Fruit fly (Drosophila melanogaster) whole organism, pupa: ENCODE results near the gene CG13023.

Experiments
- CG10348 ChIP-seq: fragments of 200-800 bp; sonication (Bioruptor generic); IDR thresholded peaks from 2 replicates; pipeline ENCODE4 v1.3.6; 2022; ENCODE audit warnings: missing biosample characterization, missing genetic modification characterization
- CG12605 ChIP-seq: fragments of 200-800 bp; sonication (Bioruptor generic); IDR thresholded peaks from 2 replicates; pipeline ENCODE4 v1.3.6; 2022; ENCODE audit warnings: missing biosample characterization, missing genetic modification characterization
- CG13204 ChIP-seq: fragments of 200-800 bp; sonication (Bioruptor generic); optimal IDR thresholded peaks from 2 replicates; lab custom pipeline; 2018; ENCODE audit warnings: missing biosample characterization, mild to moderate bottlenecking, missing genetic modification characterization, moderate library complexity
- CG14655 ChIP-seq: fragments of 200-800 bp; sonication (Bioruptor generic); optimal IDR thresholded peaks from 3 replicates; lab custom pipeline; 2017; ENCODE audit warnings: mild to moderate bottlenecking, missing biosample characterization, missing genetic modification reagents, missing genetic modification characterization
- CG15710 ChIP-seq: fragments of 200-800 bp; sonication (Bioruptor generic); optimal IDR thresholded peaks from 2 replicates; lab custom pipeline; 2018; ENCODE audit warnings: missing biosample characterization, mild to moderate bottlenecking, missing genetic modification characterization, moderate library complexity
- CG17806 ChIP-seq: fragments of 200-800 bp; sonication (Bioruptor generic); optimal IDR thresholded peaks from 2 replicates; lab custom pipeline; 2018; ENCODE audit warnings: missing biosample characterization, mild to moderate bottlenecking, missing genetic modification characterization, moderate library complexity
- CG32121 ChIP-seq: fragments of 200-800 bp; sonication (Bioruptor generic); IDR thresholded peaks from 2 replicates; pipeline ENCODE4 v1.3.6; 2022; ENCODE audit warnings: missing biosample characterization, missing genetic modification characterization
- CG34367 ChIP-seq: fragments of 200-800 bp; sonication (Bioruptor generic); optimal IDR thresholded peaks from 2 replicates; lab custom pipeline; 2018; ENCODE audit warnings: missing biosample characterization, mild to moderate bottlenecking, missing genetic modification characterization
- CG4496 ChIP-seq: fragments of 200-800 bp; sonication (Bioruptor generic); IDR thresholded peaks from 3 replicates; pipeline ENCODE4 v1.3.6; 2022; ENCODE audit warnings: missing biosample characterization, missing genetic modification characterization
- CG8159 ChIP-seq: fragments of 200-800 bp; sonication (Bioruptor generic); optimal IDR thresholded peaks from 3 replicates; lab custom pipeline; 2018; ENCODE audit warnings: missing biosample characterization, mild to moderate bottlenecking, missing genetic modification characterization, moderate library complexity
- CG8301 ChIP-seq: fragments of 200-800 bp; sonication (Bioruptor generic); optimal IDR thresholded peaks from 2 replicates; lab custom pipeline; 2018; ENCODE audit warnings: missing biosample characterization, mild to moderate bottlenecking, missing genetic modification characterization
- CG9948 ChIP-seq: fragments of 200-800 bp; sonication (Bioruptor generic); optimal IDR thresholded peaks from 2 replicates; lab custom pipeline; 2018; ENCODE audit warnings: missing biosample characterization, mild to moderate bottlenecking, missing genetic modification characterization, moderate library complexity
- D1 ChIP-seq: fragments of 200-800 bp; sonication (Bioruptor generic); optimal IDR thresholded peaks from 2 replicates; lab custom pipeline; 2018; ENCODE audit warnings: missing biosample characterization, mild to moderate bottlenecking, missing genetic modification characterization, moderate library complexity
- EcR ChIP-seq: fragments of 200-800 bp; sonication (Bioruptor generic); optimal IDR thresholded peaks from 3 replicates; lab custom pipeline; 2019; ENCODE audit warnings: missing biosample characterization, missing genetic modification characterization, mild to moderate bottlenecking, moderate library complexity, missing genetic modification reagents
- Ets98B ChIP-seq: fragments of 200-800 bp; sonication (Bioruptor generic); IDR thresholded peaks from 2 replicates; pipeline ENCODE4 v1.3.6; 2022; ENCODE audit warnings: missing biosample characterization, missing genetic modification characterization
- Pif1A ChIP-seq: fragments of 200-800 bp; sonication (Bioruptor generic); optimal IDR thresholded peaks from 3 replicates; lab custom pipeline; 2016; ENCODE audit warnings: missing biosample characterization, missing genetic modification characterization
- Pif1B ChIP-seq: fragments of 200-800 bp; sonication (Bioruptor generic); optimal IDR thresholded peaks from 3 replicates; lab custom pipeline; 2016; ENCODE audit warnings: missing biosample characterization, missing genetic modification characterization
- Snoo ChIP-seq: fragments of 200-800 bp; sonication (Bioruptor generic); optimal IDR thresholded peaks from 3 replicates; lab custom pipeline; 2017; ENCODE audit warnings: missing biosample characterization, mild to moderate bottlenecking, missing genetic modification characterization, inconsistent platforms
- fd96Ca ChIP-seq: fragments of 200-800 bp; sonication (Bioruptor generic); IDR thresholded peaks from 3 replicates; pipeline ENCODE4 v1.3.6; 2022; ENCODE audit warnings: missing biosample characterization, missing genetic modification characterization
- gl ChIP-seq: fragments of 200-800 bp; sonication (Bioruptor generic); optimal IDR thresholded peaks from 2 replicates; lab custom pipeline; 2018; ENCODE audit warnings: missing biosample characterization, mild to moderate bottlenecking, missing genetic modification characterization
- rn ChIP-seq: fragments of 200-800 bp; sonication (Bioruptor generic); IDR thresholded peaks from 2 replicates; pipeline ENCODE4 v1.3.6; 2022; ENCODE audit warnings: missing biosample characterization, missing genetic modification characterization

Gene CG13023

DNA sequence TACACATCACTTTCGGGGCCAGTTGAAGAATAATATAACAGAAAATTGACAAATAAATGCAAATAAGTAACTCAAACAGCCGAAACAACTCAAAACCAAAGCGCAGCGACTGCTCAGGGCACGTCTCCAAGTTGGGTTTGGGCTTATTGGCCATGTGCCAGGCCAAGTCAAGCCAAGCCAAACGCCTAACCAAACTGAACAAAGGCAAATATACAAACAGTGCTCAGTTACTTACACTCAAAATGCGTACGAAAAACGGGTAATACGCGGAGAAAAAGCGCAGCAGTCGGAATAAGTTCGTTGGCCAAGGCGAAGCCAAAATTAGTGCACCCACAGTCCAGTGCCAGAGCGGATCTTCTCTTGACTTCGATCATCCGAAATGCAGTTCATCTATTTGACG lies 4.3 kb downstream of the CG13023 start, which contains the start of gene CG13028:
Gene CG13028 (plus strand): TSS at position 301 of the 400 bp plus-strand sequence.
- TF ChIP-seq CG32121 (GFP tag; lab: Robert Waterston, UW) (no peak), CG8159 (tag; lab: Kevin White, UChicago) (no peak), CG17806 (tag; lab: Kevin White, UChicago) (no peak), rn (no peak), CG4496 (GFP tag; lab: Robert Waterston, UW) (no peak), gl (tag; lab: Kevin White, UChicago) (no peak), CG34367 (tag; lab: Kevin White, UChicago) (no peak), Pif1A (GFP tag; lab: Kevin White, UChicago) (no peak), CG15710 (tag; lab: Kevin White, UChicago) (no peak), Pif1B (no peak), Ets98B (no peak), CG8301 (tag; lab: Kevin White, UChicago) (no peak), EcR (GFP tag; lab: Kevin White, UChicago) (no peak), CG13204 (GFP tag; lab: Kevin White, UChicago) (no peak), CG9948 (no peak), D1 (no peak), fd96Ca (no peak), Snoo (no peak)

DNA sequence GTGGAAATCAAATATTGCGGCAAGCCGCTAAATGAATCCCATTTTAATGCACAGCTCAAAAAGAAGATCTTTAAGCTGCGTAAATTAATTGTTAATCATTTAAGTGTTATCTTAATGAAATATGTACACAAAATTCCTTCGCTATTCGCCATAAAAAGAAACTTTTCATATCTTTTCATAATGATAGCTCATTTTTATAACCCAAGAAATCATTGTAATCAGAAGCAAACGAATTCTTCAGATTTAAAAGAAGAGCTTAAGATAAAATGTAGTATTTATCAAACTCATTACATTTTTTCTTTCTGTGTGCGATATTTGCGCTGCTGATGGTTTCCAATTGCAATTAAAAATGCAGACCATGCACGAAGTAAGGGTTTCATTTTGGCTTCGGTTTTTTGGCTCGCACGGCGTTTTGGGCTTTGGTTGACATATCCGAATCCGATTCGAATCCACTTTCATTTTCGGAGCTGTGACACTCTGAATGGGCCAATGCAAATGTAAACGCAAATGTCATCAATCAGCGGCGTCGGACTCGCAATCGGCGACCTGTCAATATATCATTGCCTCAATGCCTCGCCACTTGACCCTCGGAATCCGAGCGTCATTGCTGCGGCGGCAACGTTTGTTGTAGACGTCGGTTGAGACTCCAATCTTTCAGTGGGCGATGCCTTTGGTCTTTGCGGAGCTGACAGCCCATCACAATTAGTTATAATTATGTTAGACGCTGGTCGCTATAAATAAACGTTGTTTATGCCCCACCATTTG lies 9.6 kb downstream of the CG13023 start:
- TF ChIP-seq CG9948 (no peak), Pif1B (no peak), CG8159 (tag; lab: Kevin White, UChicago) (no peak), Ets98B (no peak), Pif1A (GFP tag; lab: Kevin White, UChicago) (no peak), rn (no peak), EcR (GFP tag; lab: Kevin White, UChicago) (no peak), CG32121 (GFP tag; lab: Robert Waterston, UW) (0 out of 2 replicates have a peak, but pooled peaks have one; percentile 10)

DNA sequence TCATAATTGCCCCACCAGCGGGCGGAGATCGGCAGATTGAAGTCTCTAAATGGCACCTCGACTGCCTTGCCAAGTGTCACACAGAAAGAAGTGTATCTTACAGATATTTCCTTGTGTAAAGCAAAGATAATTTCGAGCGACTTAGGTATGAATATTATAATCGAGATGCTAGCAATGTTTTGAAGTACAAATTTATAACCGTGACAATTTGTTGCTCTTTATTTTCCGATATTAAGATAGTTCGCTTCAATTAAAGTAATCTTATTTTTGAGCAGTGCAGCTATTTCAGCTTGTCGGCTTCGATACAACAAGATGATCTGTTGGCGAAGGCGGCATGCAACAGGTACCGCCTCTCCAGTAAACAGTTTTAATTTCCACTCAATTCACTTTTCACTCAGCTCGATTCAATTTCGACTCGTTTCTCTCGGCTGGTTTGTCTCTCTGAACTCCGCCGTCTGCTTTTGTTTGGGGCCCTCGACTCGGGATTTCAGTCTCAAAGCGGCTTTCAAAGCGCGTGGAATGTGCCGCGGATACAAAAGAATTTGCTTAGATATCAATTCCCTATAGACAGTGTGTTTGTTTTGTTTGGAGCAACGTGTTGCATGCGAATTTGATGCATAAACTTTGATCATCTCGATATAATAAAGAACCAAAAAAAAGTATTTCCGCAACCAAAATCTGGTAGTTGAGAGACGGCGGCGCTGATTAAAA lies 11.3 kb downstream of the CG13023 start:
- TF ChIP-seq CG32121 (GFP tag; lab: Robert Waterston, UW): peak; percentile 89
- peak; percentile 87 for TF ChIP-seq Ets98B
- peak; percentile 89 for TF ChIP-seq CG12605 (GFP tag; lab: Robert Waterston, UW)
- peak; percentile 35; the same call in 1 of the 2 replicates for TF ChIP-seq rn
- TF ChIP-seq gl (tag; lab: Kevin White, UChicago): peak; percentile 59
- peak; percentile 75 for TF ChIP-seq CG34367 (tag; lab: Kevin White, UChicago)
- peak; percentile 70 for TF ChIP-seq D1
- TF ChIP-seq CG4496 (GFP tag; lab: Robert Waterston, UW): peak; percentile 91
- TF ChIP-seq CG10348: no peak
- TF ChIP-seq Snoo: peak; percentile 42
- peak; percentile 88 for TF ChIP-seq fd96Ca
- TF ChIP-seq Pif1A (GFP tag; lab: Kevin White, UChicago): peak; percentile 63
- TF ChIP-seq Pif1B: peak; percentile 68
- peak; percentile 37 for TF ChIP-seq CG13204 (GFP tag; lab: Kevin White, UChicago)
- peak; percentile 89 for TF ChIP-seq CG14655 (GFP tag; lab: Kevin White, UChicago)
- TF ChIP-seq CG8301 (tag; lab: Kevin White, UChicago): peak; percentile 88
- TF ChIP-seq CG8159 (tag; lab: Kevin White, UChicago): peak; percentile 84
- TF ChIP-seq EcR (GFP tag; lab: Kevin White, UChicago): peak; percentile 47
- TF ChIP-seq CG17806 (tag; lab: Kevin White, UChicago): peak; percentile 82
- peak; percentile 85 for TF ChIP-seq CG9948
- peak; percentile 71 for TF ChIP-seq CG15710 (tag; lab: Kevin White, UChicago)

DNA sequence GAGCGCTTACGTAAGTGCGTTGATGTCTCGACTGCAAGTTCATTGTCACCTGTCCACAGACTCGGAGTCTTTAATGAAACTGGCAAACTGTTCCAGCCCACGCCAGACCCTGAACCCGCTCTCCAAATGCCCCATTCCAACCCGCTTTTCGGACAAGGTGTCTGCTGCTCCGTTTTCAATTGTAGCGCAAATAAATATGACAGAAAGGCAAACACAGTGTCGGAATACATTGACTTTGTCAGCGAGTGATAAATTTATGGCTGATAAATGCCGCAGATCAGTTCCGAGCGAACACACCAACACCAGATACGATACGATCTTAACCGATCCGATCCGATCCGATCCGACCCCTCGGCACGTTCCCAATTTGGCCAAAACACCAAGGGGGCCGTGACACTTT lies 13.1 kb downstream of the CG13023 start:
- TF ChIP-seq EcR (GFP tag; lab: Kevin White, UChicago): peak; percentile 80
- TF ChIP-seq CG14655 (GFP tag; lab: Kevin White, UChicago): no peak

DNA sequence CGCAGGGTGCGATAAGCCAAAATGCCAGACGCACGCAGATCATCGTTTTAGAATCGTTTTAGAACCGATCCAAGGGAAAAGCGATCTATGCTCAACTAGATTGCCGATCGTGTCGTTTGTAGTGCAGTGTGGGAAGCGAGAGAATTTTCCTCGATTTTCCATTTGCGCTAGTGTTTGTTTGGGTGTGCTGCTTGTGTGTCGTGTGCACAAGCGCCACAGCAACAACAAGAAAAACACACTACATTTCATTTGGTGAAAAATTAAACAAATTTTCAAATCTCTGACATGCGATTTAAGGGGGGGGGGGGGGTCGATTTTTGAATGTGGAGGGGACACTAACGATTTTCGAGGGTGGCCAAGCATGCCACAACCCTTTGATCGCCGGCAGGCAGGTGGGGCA lies 16.8 kb downstream of the CG13023 start:
- TF ChIP-seq CG17806 (tag; lab: Kevin White, UChicago) (no peak), CG15710 (tag; lab: Kevin White, UChicago) (no peak), EcR (GFP tag; lab: Kevin White, UChicago) (no peak), Pif1B (no peak), CG34367 (tag; lab: Kevin White, UChicago) (no peak), Snoo (no peak), CG8301 (tag; lab: Kevin White, UChicago) (no peak), fd96Ca (no peak)

dm6 chr3L:16896408-16896807 lies 30.8 kb downstream of the CG13023 start:
- TF ChIP-seq rn (no peak), Ets98B (0 out of 2 replicates have a peak, but pooled peaks have one; percentile 13), CG14655 (GFP tag; lab: Kevin White, UChicago) (no peak), CG9948 (no peak)
